Fruit fly (Drosophila melanogaster): ENCODE data around the gene CG7465.

- TF ChIP-seq CG8478 (optimal IDR thresholded peaks at IDR 0.05) (no peak), CTCF (optimal IDR thresholded peaks at IDR 0.05) (no peak)
These were observed 681 bp downstream of the CG7465 start for dm6 chr3L:4480764-4481163.
